Fruit fly (Drosophila melanogaster) whole organism, adult: ENCODE results near the gene mnb.

Experiments used
- CG12768 ChIP-seq: fragments of 200-800 bp; sonication (Bioruptor generic); optimal IDR thresholded peaks from 2 replicates; lab custom pipeline; 2017; ENCODE audit warnings: missing biosample characterization, missing genetic modification characterization, mild to moderate bottlenecking, moderate library complexity, missing genetic modification reagents
- Clk ChIP-seq: fragments of 200-800 bp; sonication (Bioruptor generic); optimal IDR thresholded peaks from 2 replicates; lab custom pipeline; 2017; ENCODE audit warnings: missing biosample characterization, missing genetic modification characterization
- cic ChIP-seq: fragments of 200-800 bp; sonication (Bioruptor generic); optimal IDR thresholded peaks from 2 replicates; lab custom pipeline; 2017; ENCODE audit warnings: missing biosample characterization, mild to moderate bottlenecking, missing genetic modification characterization, moderate library complexity
- kay ChIP-seq: fragments of 200-800 bp; sonication (Bioruptor generic); peaks from one replicate; lab custom pipeline; 2016; ENCODE audit warnings: missing biosample characterization, missing genetic modification characterization, borderline replicate concordance
- ovo ChIP-seq: fragments of 200-800 bp; sonication (Bioruptor generic); optimal IDR thresholded peaks from 2 replicates; lab custom pipeline; 2016; ENCODE audit warnings: missing biosample characterization, missing genetic modification characterization
- toe ChIP-seq: fragments of 200-800 bp; sonication (Bioruptor generic); optimal IDR thresholded peaks from 2 replicates; lab custom pipeline; 2016; ENCODE audit warnings: missing biosample characterization, missing genetic modification characterization

- TF ChIP-seq toe (GFP tag; lab: Kevin White, UChicago): no peak
- TF ChIP-seq kay (GFP tag; lab: Kevin White, UChicago): no peak
- TF ChIP-seq Clk: no peak
- no peak for TF ChIP-seq ovo (GFP tag; lab: Kevin White, UChicago)
- TF ChIP-seq CG12768: no peak
- no peak for TF ChIP-seq cic (GFP tag; lab: Kevin White, UChicago)
Measured at dm6 chrX:17912514-17912913, 25.5 kb upstream of the mnb start.
